Worm (Caenorhabditis elegans) whole organism, mixed stage, embryonic: Measurements from ENCODE around the gene ttr-25.

ENCODE experiments used
- M03D4.4 ChIP-seq: sonication (generic microtip); optimal IDR thresholded peaks from 2 replicates; lab custom pipeline; 2017; ENCODE audit warnings: mild to moderate bottlenecking, missing genetic modification characterization, missing compliant biosample characterization
- blmp-1 ChIP-seq: fragments of 150-350 bp; optimal IDR thresholded peaks from 2 replicates; lab custom pipeline; 2014; ENCODE audit warnings: missing biosample characterization, missing genetic modification characterization
- ces-1 ChIP-seq: fragments of 150-350 bp; optimal IDR thresholded peaks from 2 replicates; lab custom pipeline; 2014; ENCODE audit warnings: missing biosample characterization, missing genetic modification reagents, missing genetic modification characterization
- drap-1 ChIP-seq: fragments of 200-800 bp; sonication (Bioruptor generic); optimal IDR thresholded peaks from 3 replicates; lab custom pipeline; 2018; ENCODE audit warnings: mild to moderate bottlenecking, missing genetic modification characterization, missing compliant biosample characterization
- elt-1 ChIP-seq: sonication (generic microtip); optimal IDR thresholded peaks from 2 replicates; lab custom pipeline; 2017; ENCODE audit warnings: missing genetic modification characterization, mild to moderate bottlenecking, missing compliant biosample characterization, antibody characterized with exemption, moderate library complexity, borderline replicate concordance; ENCODE audit not compliant: insufficient read depth
- elt-3 ChIP-seq: fragments of 150-350 bp; optimal IDR thresholded peaks from 2 replicates; lab custom pipeline; 2014; ENCODE audit warnings: missing biosample characterization, missing genetic modification characterization
- flh-1 ChIP-seq: fragments of 200-800 bp; sonication (Bioruptor generic); optimal IDR thresholded peaks from 2 replicates; lab custom pipeline; 2018; ENCODE audit warnings: mild to moderate bottlenecking, missing genetic modification characterization, moderate library complexity, missing compliant biosample characterization
- ham-2 ChIP-seq: fragments of 200-800 bp; sonication (Bioruptor generic); optimal IDR thresholded peaks from 2 replicates; lab custom pipeline; 2018; ENCODE audit warnings: mild to moderate bottlenecking, missing genetic modification characterization, missing compliant biosample characterization
- hlh-1 ChIP-seq: fragments of 150-350 bp; optimal IDR thresholded peaks from 2 replicates; lab custom pipeline; 2014; ENCODE audit warnings: missing biosample characterization, missing genetic modification reagents, missing genetic modification characterization
- lin-13 ChIP-seq: fragments of 150-350 bp; optimal IDR thresholded peaks from 2 replicates; lab custom pipeline; 2014; ENCODE audit warnings: missing biosample characterization, missing genetic modification characterization
- lin-32 ChIP-seq: fragments of 200-800 bp; sonication (Bioruptor generic); optimal IDR thresholded peaks from 2 replicates; lab custom pipeline; 2018; ENCODE audit warnings: mild to moderate bottlenecking, missing genetic modification characterization, missing compliant biosample characterization
- lsy-2 ChIP-seq: fragments of 150-350 bp; optimal IDR thresholded peaks from 2 replicates; lab custom pipeline; 2014; ENCODE audit warnings: missing biosample characterization, missing genetic modification characterization
- mab-5 ChIP-seq: fragments of 150-350 bp; optimal IDR thresholded peaks from 2 replicates; lab custom pipeline; 2014; ENCODE audit warnings: missing biosample characterization, missing genetic modification characterization
- nhr-12 ChIP-seq: fragments of 150-350 bp; optimal IDR thresholded peaks from 2 replicates; lab custom pipeline; 2014; ENCODE audit warnings: missing biosample characterization, missing genetic modification characterization
- nhr-237 ChIP-seq: fragments of 150-350 bp; optimal IDR thresholded peaks from 2 replicates; lab custom pipeline; 2014; ENCODE audit warnings: missing biosample characterization, missing genetic modification characterization
- nhr-28 ChIP-seq: fragments of 150-350 bp; optimal IDR thresholded peaks from 2 replicates; lab custom pipeline; 2014; ENCODE audit warnings: missing biosample characterization, missing genetic modification characterization
- sem-2 ChIP-seq: fragments of 200-800 bp; sonication (Bioruptor generic); optimal IDR thresholded peaks from 2 replicates; lab custom pipeline; 2018; ENCODE audit warnings: mild to moderate bottlenecking, missing genetic modification characterization, missing compliant biosample characterization
- snpc-4 ChIP-seq: fragments of 150-350 bp; optimal IDR thresholded peaks from 2 replicates; lab custom pipeline; 2014; ENCODE audit warnings: missing biosample characterization, missing genetic modification characterization
- sptf-1 ChIP-seq: sonication (generic microtip); optimal IDR thresholded peaks from 2 replicates; lab custom pipeline; 2017; ENCODE audit warnings: mild to moderate bottlenecking, missing genetic modification characterization, moderate library complexity, missing compliant biosample characterization
- tbx-8 ChIP-seq: fragments of 200-800 bp; sonication (Bioruptor generic); optimal IDR thresholded peaks from 2 replicates; lab custom pipeline; 2018; ENCODE audit warnings: mild to moderate bottlenecking, missing genetic modification characterization, moderate library complexity, missing compliant biosample characterization
- unc-120 ChIP-seq: sonication (generic microtip); optimal IDR thresholded peaks from 2 replicates; lab custom pipeline; 2017; ENCODE audit warnings: missing genetic modification characterization, missing compliant biosample characterization; ENCODE audit not compliant: poor library complexity, severe bottlenecking
- unc-39 ChIP-seq: fragments of 150-350 bp; optimal IDR thresholded peaks from 2 replicates; lab custom pipeline; 2014; ENCODE audit warnings: missing biosample characterization, missing genetic modification characterization
- unc-62 ChIP-seq: fragments of 150-350 bp; optimal IDR thresholded peaks from 2 replicates; lab custom pipeline; 2014; ENCODE audit warnings: missing biosample characterization, missing genetic modification reagents, missing genetic modification characterization
- zip-8 ChIP-seq: fragments of 150-350 bp; optimal IDR thresholded peaks from 2 replicates; lab custom pipeline; 2014; ENCODE audit warnings: missing biosample characterization, missing genetic modification characterization

Gene ttr-25

ce11 chrV:18536015-18536414 lies 20.5 kb upstream of the ttr-25 start:
- no peak for TF ChIP-seq tbx-8 (GFP tag; lab: Kevin White, UChicago)
- TF ChIP-seq zip-8 (tag; lab: Kevin White, UChicago): peak; percentile 96
- TF ChIP-seq, all 35 proteins: peak for 1

ce11 chrV:18553750-18554149 lies 2.8 kb upstream of the ttr-25 start, which contains the start of gene Y51A2D.8:
Y51A2D.8 (minus strand) TSS chrV:18553850.
- TF ChIP-seq blmp-1 (tag; lab: Kevin White, UChicago) (no peak), nhr-28 (no peak), nhr-12 (tag; lab: Kevin White, UChicago) (no peak)

ce11 chrV:18560188-18560587 lies 3.7 kb downstream of the ttr-25 start, which contains the start of gene ttr-26:
ttr-26 (minus strand) TSS chrV:18560288.
- TF ChIP-seq lin-13 (tag; lab: Kevin White, UChicago) (no peak), nhr-237 (tag; lab: Kevin White, UChicago) (no peak)

ce11 chrV:18560944-18561343 lies 4.4 kb downstream of the ttr-25 start:
- TF ChIP-seq drap-1 (no peak), unc-120 (no peak), lsy-2 (tag; lab: Kevin White, UChicago) (no peak), hlh-1 (no peak)

ce11 chrV:18564786-18565185 lies 8.3 kb downstream of the ttr-25 start, which contains the start of gene srg-34:
srg-34 (minus strand) TSS chrV:18564886.
- no peak for TF ChIP-seq lin-32 (GFP tag; lab: Kevin White, UChicago)

ce11 chrV:18565621-18566020 lies 9.1 kb downstream of the ttr-25 start:
- peak; percentile 10 for TF ChIP-seq sptf-1 (tag; lab: Kevin White, UChicago)
- no peak for TF ChIP-seq unc-62 (GFP tag; lab: Kevin White, UChicago)
- TF ChIP-seq ham-2 (GFP tag; lab: Kevin White, UChicago): peak; percentile 43

ce11 chrV:18569445-18569844 lies 12.9 kb downstream of the ttr-25 start:
- no peak for TF ChIP-seq elt-1 (tag; lab: Kevin White, UChicago)
- TF ChIP-seq M03D4.4: no peak
- TF ChIP-seq unc-120: no peak
- no peak for TF ChIP-seq mab-5
- no peak for TF ChIP-seq snpc-4
- TF ChIP-seq flh-1 (GFP tag; lab: Kevin White, UChicago): no peak
- TF ChIP-seq unc-39: no peak
- TF ChIP-seq tbx-8 (GFP tag; lab: Kevin White, UChicago): no peak
- no peak for TF ChIP-seq blmp-1 (tag; lab: Kevin White, UChicago)
- TF ChIP-seq lin-13 (tag; lab: Kevin White, UChicago): no peak
- TF ChIP-seq hlh-1: no peak

ce11 chrV:18571533-18571932 lies 15.0 kb downstream of the ttr-25 start, which contains the start of gene Y51A2D.21:
Y51A2D.21 (plus strand) TSS chrV:18571833.
- TF ChIP-seq sem-2 (GFP tag; lab: Kevin White, UChicago) (no peak), elt-3 (tag; lab: Kevin White, UChicago) (no peak), ces-1 (GFP tag; lab: Kevin White, UChicago) (no peak)

- peak; percentile 77 for TF ChIP-seq drap-1
- TF ChIP-seq lsy-2 (tag; lab: Kevin White, UChicago): peak; percentile 16
- no peak for TF ChIP-seq flh-1 (GFP tag; lab: Kevin White, UChicago)
- TF ChIP-seq unc-62 (GFP tag; lab: Kevin White, UChicago): no peak
These were observed 16.7 kb downstream of the ttr-25 start for ce11 chrV:18573199-18573598.
